Fruit fly (Drosophila melanogaster) whole organism: ENCODE data around the gene Lectin-galC1.

ENCODE experiments used
- CG8478 ChIP-seq: fragments of >200 bp; optimal IDR thresholded peaks from 2 replicates; lab custom pipeline; 2018; ENCODE audit warnings: inconsistent platforms
- EcR ChIP-seq, 2 experiments: fragments of >200 bp; optimal IDR thresholded peaks; 2 replicates each; lab custom pipeline; 2017; ENCODE audit warnings: missing biosample characterization in 2 of 2, missing genetic modification characterization in 2 of 2, missing genetic modification reagents in 2 of 2
- pan ChIP-seq: fragments of >200 bp; optimal IDR thresholded peaks from 2 replicates; lab custom pipeline; 2017
- psq ChIP-seq: fragments of >200 bp; optimal IDR thresholded peaks from 2 replicates; lab custom pipeline; 2017
- usp ChIP-seq: fragments of >200 bp; optimal IDR thresholded peaks from 2 replicates; lab custom pipeline; 2017; ENCODE audit warnings: missing biosample characterization, missing genetic modification characterization, mixed read lengths

- no peak for TF ChIP-seq EcR (GFP tag; optimal IDR thresholded peaks at IDR 0.05; lab: Kevin White, UChicago)
- TF ChIP-seq psq: no peak
- TF ChIP-seq pan (lab: Kevin White, UChicago): no peak
- no peak for TF ChIP-seq CG8478
- TF ChIP-seq usp (GFP tag; lab: Kevin White, UChicago): no peak
Observed at dm6 chr2L:19402667-19403066, 14.6 kb upstream of the Lectin-galC1 start.
